Worm (Caenorhabditis elegans) whole organism, late embryonic: ENCODE measurements around the gene bckd-1A.

ENCODE experiments used
- C08G9.2 ChIP-seq: sonication (generic microtip); optimal IDR thresholded peaks from 2 replicates; lab custom pipeline; 2016; ENCODE audit warnings: mild to moderate bottlenecking, missing genetic modification characterization, moderate library complexity, missing compliant biosample characterization
- K02D7.2 ChIP-seq: sonication (generic microtip); optimal IDR thresholded peaks from 2 replicates; lab custom pipeline; 2017; ENCODE audit warnings: mild to moderate bottlenecking, missing genetic modification characterization, missing compliant biosample characterization
- Y22D7AL.16 ChIP-seq: sonication (generic microtip); optimal IDR thresholded peaks from 2 replicates; lab custom pipeline; 2016; ENCODE audit warnings: missing genetic modification characterization, missing compliant biosample characterization
- ama-1 ChIP-seq: fragments of 150-350 bp; optimal IDR thresholded peaks from 2 replicates; lab custom pipeline; 2014
- ceh-14 ChIP-seq: sonication (generic microtip); optimal IDR thresholded peaks from 2 replicates; lab custom pipeline; 2016; ENCODE audit warnings: missing genotype, missing genetic modification characterization, missing compliant biosample characterization
- ceh-18 ChIP-seq: sonication (generic microtip); optimal IDR thresholded peaks from 2 replicates; lab custom pipeline; 2016; ENCODE audit warnings: missing genetic modification characterization, missing compliant biosample characterization
- ceh-19 ChIP-seq: fragments of 200-800 bp; sonication (Bioruptor generic); optimal IDR thresholded peaks from 2 replicates; lab custom pipeline; 2018; ENCODE audit warnings: mild to moderate bottlenecking, missing genetic modification characterization, missing compliant biosample characterization
- ceh-2 ChIP-seq: sonication (generic microtip); optimal IDR thresholded peaks from 2 replicates; lab custom pipeline; 2016; ENCODE audit warnings: missing genotype, missing genetic modification characterization, missing compliant biosample characterization
- ceh-22 ChIP-seq: sonication (generic microtip); optimal IDR thresholded peaks from 2 replicates; lab custom pipeline; 2017; ENCODE audit warnings: missing biosample characterization, missing genetic modification characterization
- ceh-24 ChIP-seq: sonication (generic microtip); optimal IDR thresholded peaks from 2 replicates; lab custom pipeline; 2016; ENCODE audit warnings: mild to moderate bottlenecking, missing genetic modification characterization, missing compliant biosample characterization
- ceh-31 ChIP-seq: sonication (generic microtip); optimal IDR thresholded peaks from 2 replicates; lab custom pipeline; 2016; ENCODE audit warnings: missing genetic modification characterization, missing compliant biosample characterization
- ceh-34 ChIP-seq: sonication (generic microtip); optimal IDR thresholded peaks from 2 replicates; lab custom pipeline; 2016; ENCODE audit warnings: mild to moderate bottlenecking, missing genetic modification characterization, missing compliant biosample characterization
- ceh-48 ChIP-seq: sonication (generic microtip); optimal IDR thresholded peaks from 2 replicates; lab custom pipeline; 2016; ENCODE audit warnings: missing genetic modification characterization, inconsistent platforms, missing compliant biosample characterization
- dmd-4 ChIP-seq: sonication (generic microtip); optimal IDR thresholded peaks from 2 replicates; lab custom pipeline; 2016; ENCODE audit warnings: borderline replicate concordance, missing genetic modification characterization, missing compliant biosample characterization
- dve-1 ChIP-seq: sonication (generic microtip); optimal IDR thresholded peaks from 2 replicates; lab custom pipeline; 2017; ENCODE audit warnings: antibody characterized with exemption, mild to moderate bottlenecking, missing genetic modification characterization, missing compliant biosample characterization
- ets-4 ChIP-seq: sonication (generic microtip); optimal IDR thresholded peaks from 2 replicates; lab custom pipeline; 2016; ENCODE audit warnings: missing genetic modification characterization, missing compliant biosample characterization
- fax-1 ChIP-seq: sonication (generic microtip); optimal IDR thresholded peaks from 2 replicates; lab custom pipeline; 2016; ENCODE audit warnings: missing genotype, missing genetic modification characterization, missing compliant biosample characterization
- fkh-6 ChIP-seq: sonication (generic microtip); optimal IDR thresholded peaks from 2 replicates; lab custom pipeline; 2016; ENCODE audit warnings: missing genetic modification characterization, missing compliant biosample characterization
- gmeb-2 ChIP-seq: sonication (generic microtip); optimal IDR thresholded peaks from 2 replicates; lab custom pipeline; 2016; ENCODE audit warnings: missing genetic modification characterization, inconsistent platforms, missing compliant biosample characterization
- hlh-15 ChIP-seq: sonication (generic microtip); optimal IDR thresholded peaks from 2 replicates; lab custom pipeline; 2016; ENCODE audit warnings: missing genetic modification characterization, missing compliant biosample characterization
- hlh-30 ChIP-seq: sonication (generic microtip); optimal IDR thresholded peaks from 2 replicates; lab custom pipeline; 2017; ENCODE audit warnings: antibody characterized with exemption, missing genetic modification characterization, missing compliant biosample characterization; ENCODE audit not compliant: insufficient read depth
- hlh-6 ChIP-seq: sonication (generic microtip); optimal IDR thresholded peaks from 2 replicates; lab custom pipeline; 2016; ENCODE audit warnings: missing genotype, missing genetic modification characterization, missing compliant biosample characterization
- lim-6 ChIP-seq: sonication (generic microtip); optimal IDR thresholded peaks from 2 replicates; lab custom pipeline; 2016; ENCODE audit warnings: missing genetic modification characterization, missing compliant biosample characterization
- madf-2 ChIP-seq: sonication (generic microtip); optimal IDR thresholded peaks from 2 replicates; lab custom pipeline; 2017; ENCODE audit warnings: missing genetic modification characterization, missing compliant biosample characterization
- nfya-1 ChIP-seq: sonication (generic microtip); optimal IDR thresholded peaks from 2 replicates; lab custom pipeline; 2017; ENCODE audit warnings: missing genetic modification characterization, mild to moderate bottlenecking, missing compliant biosample characterization, antibody characterized with exemption, moderate library complexity
- nhr-11 ChIP-seq: fragments of 150-350 bp; optimal IDR thresholded peaks from 2 replicates; lab custom pipeline; 2014; ENCODE audit warnings: missing biosample characterization, missing genetic modification characterization
- nhr-232 ChIP-seq: sonication (generic microtip); optimal IDR thresholded peaks from 2 replicates; lab custom pipeline; 2016; ENCODE audit warnings: missing genetic modification characterization, missing compliant biosample characterization
- npax-4 ChIP-seq: sonication (generic microtip); optimal IDR thresholded peaks from 2 replicates; lab custom pipeline; 2016; ENCODE audit warnings: missing genetic modification characterization, missing compliant biosample characterization
- odd-2 ChIP-seq: sonication (generic microtip); optimal IDR thresholded peaks from 2 replicates; lab custom pipeline; 2017; ENCODE audit warnings: antibody characterized with exemption, mild to moderate bottlenecking, missing genetic modification characterization, missing compliant biosample characterization
- pag-3 ChIP-seq: sonication (generic microtip); optimal IDR thresholded peaks from 2 replicates; lab custom pipeline; 2016; ENCODE audit warnings: missing compliant biosample characterization, missing genetic modification characterization, borderline replicate concordance
- pha-2 ChIP-seq: sonication (generic microtip); optimal IDR thresholded peaks from 2 replicates; lab custom pipeline; 2017; ENCODE audit warnings: mild to moderate bottlenecking, missing genetic modification characterization, missing compliant biosample characterization
- pha-4 ChIP-seq: fragments of 150-350 bp; optimal IDR thresholded peaks from 2 replicates; lab custom pipeline; 2018; ENCODE audit warnings: missing biosample characterization, missing genetic modification reagents, missing genetic modification characterization
- pqm-1 ChIP-seq: sonication (generic microtip); optimal IDR thresholded peaks from 2 replicates; lab custom pipeline; 2016; ENCODE audit warnings: missing genetic modification characterization, missing compliant biosample characterization
- ref-2 ChIP-seq: sonication (generic microtip); optimal IDR thresholded peaks from 2 replicates; lab custom pipeline; 2016; ENCODE audit warnings: missing genetic modification characterization, missing compliant biosample characterization
- rnt-1 ChIP-seq: sonication (generic microtip); optimal IDR thresholded peaks from 2 replicates; lab custom pipeline; 2016; ENCODE audit warnings: missing genetic modification characterization, missing compliant biosample characterization
- sdc-2 ChIP-seq: sonication (generic microtip); optimal IDR thresholded peaks from 2 replicates; lab custom pipeline; 2016; ENCODE audit warnings: missing genotype, missing genetic modification characterization, missing compliant biosample characterization
- sox-2 ChIP-seq: fragments of 200-800 bp; sonication (Bioruptor generic); IDR thresholded peaks from 2 replicates; pipeline ENCODE4 v1.3.6; 2022; ENCODE audit warnings: missing genetic modification reagents, missing genetic modification characterization, missing compliant biosample characterization
- sox-4 ChIP-seq: sonication (generic microtip); optimal IDR thresholded peaks from 2 replicates; lab custom pipeline; 2017; ENCODE audit warnings: mild to moderate bottlenecking, missing genetic modification characterization, inconsistent platforms, missing compliant biosample characterization
- tbx-7 ChIP-seq: sonication (generic microtip); optimal IDR thresholded peaks from 2 replicates; lab custom pipeline; 2016; ENCODE audit warnings: missing genotype, missing genetic modification characterization, missing compliant biosample characterization
- ttx-3 ChIP-seq: sonication (generic microtip); optimal IDR thresholded peaks from 2 replicates; lab custom pipeline; 2016; ENCODE audit warnings: missing genetic modification reagents, missing genetic modification characterization, missing compliant biosample characterization
- unc-42 ChIP-seq: sonication (generic microtip); optimal IDR thresholded peaks from 2 replicates; lab custom pipeline; 2016; ENCODE audit warnings: missing genotype, missing genetic modification characterization, missing compliant biosample characterization
- unc-55 ChIP-seq: sonication (generic microtip); optimal IDR thresholded peaks from 2 replicates; lab custom pipeline; 2017; ENCODE audit warnings: missing biosample characterization, missing genetic modification reagents, missing genetic modification characterization
- ztf-16 ChIP-seq: sonication (generic microtip); optimal IDR thresholded peaks from 2 replicates; lab custom pipeline; 2017; ENCODE audit warnings: missing genetic modification characterization, missing compliant biosample characterization

Gene bckd-1A

DNA sequence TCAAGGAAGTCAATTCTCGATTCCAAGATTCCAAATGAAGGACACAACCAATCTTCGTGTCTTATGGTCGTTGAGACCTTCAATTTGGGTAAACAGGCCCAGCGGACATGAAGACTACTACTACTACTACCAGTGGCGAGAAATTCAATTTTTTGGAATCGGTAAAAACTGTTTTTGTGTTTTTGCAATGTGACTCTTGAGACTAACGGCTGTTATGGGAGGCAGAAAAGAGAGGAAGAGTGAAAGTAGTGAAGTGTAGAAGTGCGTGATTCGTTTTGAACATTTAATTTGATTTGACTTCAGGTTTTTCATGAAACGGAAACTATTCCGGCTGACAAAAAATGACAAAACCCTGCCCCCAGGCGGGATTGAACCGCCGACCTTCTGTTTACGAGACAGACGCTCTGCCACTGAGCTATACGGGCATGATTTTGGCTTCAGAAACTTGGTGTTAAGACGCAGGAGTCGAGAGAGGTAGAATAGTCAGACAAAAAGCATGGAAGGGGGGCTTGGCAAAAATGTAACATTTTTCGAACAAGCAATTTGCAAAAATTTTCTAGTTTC lies 43.5 kb upstream of the bckd-1A start:
- TF ChIP-seq ceh-18 (tag; lab: Kevin White, UChicago) (peak; percentile 27), ceh-19 (no peak), odd-2 (tag; lab: Kevin White, UChicago) (no peak), ref-2 (no peak), ceh-24 (tag; lab: Kevin White, UChicago) (no peak), madf-2 (no peak), hlh-6 (tag; lab: Kevin White, UChicago) (peak; percentile 29)

DNA sequence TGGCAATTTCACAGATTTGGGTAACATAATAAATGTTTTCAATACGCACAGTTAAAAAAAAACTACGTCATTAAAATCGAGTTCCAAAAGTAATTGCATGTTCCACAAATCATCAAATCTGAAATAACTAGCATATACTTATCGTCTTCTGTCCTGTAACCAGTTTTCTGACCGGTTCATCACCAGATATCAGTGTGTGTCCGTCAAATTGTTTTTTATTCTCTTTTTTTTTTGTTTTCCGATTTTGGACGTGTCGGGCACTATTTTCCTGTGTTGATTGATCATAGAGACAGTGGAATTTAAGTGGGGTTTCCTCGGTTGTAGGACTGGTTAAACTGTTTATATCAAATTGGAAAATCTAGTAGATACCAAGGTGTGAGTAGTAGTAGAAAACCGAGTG lies 41.6 kb upstream of the bckd-1A start:
- TF ChIP-seq dve-1 (no peak), nhr-11 (tag; lab: Kevin White, UChicago) (no peak), hlh-30 (tag; lab: Kevin White, UChicago) (no peak), sox-4 (tag; lab: Kevin White, UChicago) (no peak), sox-2 (no peak), pha-2 (tag; lab: Kevin White, UChicago) (no peak), ceh-14 (no peak), sdc-2 (tag; lab: Kevin White, UChicago) (no peak), ceh-31 (tag; lab: Kevin White, UChicago) (no peak), fkh-6 (tag; lab: Kevin White, UChicago) (no peak), dmd-4 (no peak), ref-2 (no peak), ama-1 (lab: Kevin White, UChicago) (no peak), ceh-34 (tag; lab: Kevin White, UChicago) (no peak), ceh-22 (tag; lab: Kevin White, UChicago) (no peak), nhr-232 (no peak), ceh-24 (tag; lab: Kevin White, UChicago) (no peak), npax-4 (tag; lab: Kevin White, UChicago) (no peak), ceh-2 (tag; lab: Kevin White, UChicago) (no peak)

DNA sequence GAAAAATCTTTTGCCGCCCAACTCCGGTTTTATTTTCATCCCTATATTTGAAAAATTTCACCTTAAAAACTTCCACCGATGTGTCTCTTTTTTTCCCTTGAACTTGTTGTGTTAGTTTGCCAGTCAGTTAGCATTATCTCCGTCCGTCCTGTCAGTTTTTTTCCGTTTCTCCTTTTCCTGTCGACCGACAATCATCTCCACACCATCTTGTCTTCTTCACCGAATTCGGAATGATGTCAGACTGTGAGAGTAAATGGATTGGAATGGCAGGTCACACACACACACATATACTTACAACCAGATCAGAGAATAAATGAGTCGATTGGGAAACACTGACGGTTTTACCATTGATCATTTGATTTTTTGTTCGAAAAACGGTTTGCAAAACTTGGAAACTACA lies 39.6 kb upstream of the bckd-1A start:
- TF ChIP-seq ets-4 (tag; lab: Kevin White, UChicago) (no peak), ceh-48 (tag; lab: Kevin White, UChicago) (no peak), nfya-1 (no peak), pha-2 (tag; lab: Kevin White, UChicago) (no peak)

DNA sequence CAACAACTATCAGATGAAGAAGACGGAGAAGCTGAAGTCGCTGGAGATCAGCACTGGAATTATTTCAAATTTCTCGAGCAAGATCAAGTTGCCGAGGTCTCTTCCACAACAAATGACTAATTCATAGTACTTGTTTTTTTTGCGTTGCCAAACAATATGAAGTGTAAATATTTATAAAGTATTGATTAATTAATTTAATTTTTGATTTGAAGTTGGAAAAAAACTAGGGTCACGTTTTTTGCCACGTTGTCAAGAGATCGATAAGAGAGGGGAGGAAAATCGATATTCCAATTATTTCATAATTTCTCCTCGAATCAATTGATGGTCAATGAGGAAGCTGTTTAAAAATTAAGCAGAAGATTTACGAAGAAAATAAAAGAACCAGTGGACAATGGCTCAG lies 32.9 kb upstream of the bckd-1A start, which contains the start of gene snf-7:
Gene snf-7 (plus strand): TSS at position 301 of the 400 bp plus-strand sequence.
- TF ChIP-seq pqm-1 (tag; lab: Kevin White, UChicago) (no peak), hlh-15 (no peak), gmeb-2 (tag; lab: Kevin White, UChicago) (no peak), odd-2 (tag; lab: Kevin White, UChicago) (no peak), hlh-30 (tag; lab: Kevin White, UChicago) (no peak), ceh-19 (no peak)

DNA sequence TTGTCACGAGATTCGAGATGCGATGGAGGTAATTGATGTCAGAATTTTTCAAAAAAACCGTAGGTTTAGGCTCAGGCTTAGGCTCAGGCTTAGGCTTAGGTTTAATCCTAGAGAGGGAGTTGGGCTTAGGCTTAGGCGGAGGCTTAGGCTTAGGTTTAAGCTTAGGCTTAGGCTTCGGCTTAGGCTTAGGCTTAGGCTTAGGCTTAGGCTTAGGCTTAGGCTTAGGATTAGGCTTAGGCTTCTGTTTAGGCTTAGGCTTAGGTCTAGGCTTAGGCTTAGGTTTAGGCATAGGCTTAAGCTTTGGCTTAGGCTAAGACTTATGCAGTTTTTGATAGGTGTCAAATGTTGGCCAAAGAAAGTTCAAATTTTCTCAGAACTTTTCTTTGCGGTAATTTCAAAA lies 32.0 kb upstream of the bckd-1A start:
- peak; percentile 10 for TF ChIP-seq K02D7.2 (tag; lab: Kevin White, UChicago)
- no peak for TF ChIP-seq dmd-4
- TF ChIP-seq dve-1: peak; percentile 88

DNA sequence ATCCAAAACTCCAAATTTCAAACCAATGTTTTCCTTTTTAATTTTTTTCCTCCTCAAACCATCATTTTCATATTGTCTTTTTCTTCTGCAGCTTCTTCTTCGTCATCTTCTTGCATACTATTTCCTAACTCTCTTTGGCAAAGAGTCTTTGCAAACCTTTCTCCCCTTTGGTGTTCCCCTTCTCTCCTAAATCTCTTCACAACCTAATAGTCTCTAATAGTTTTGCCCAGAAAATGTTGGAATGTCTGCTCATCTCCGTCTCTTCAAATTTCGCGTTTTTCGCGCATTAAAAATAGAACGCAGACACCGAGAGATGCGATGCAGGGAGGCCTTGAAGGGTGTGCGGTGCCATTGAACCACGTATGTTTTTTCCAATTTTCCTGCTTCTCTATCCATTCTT lies 29.8 kb upstream of the bckd-1A start, which contains the start of gene ZK1010.10:
Gene ZK1010.10 (plus strand): TSS at position 286 of the 400 bp plus-strand sequence.
- TF ChIP-seq ceh-24 (tag; lab: Kevin White, UChicago) (no peak), C08G9.2 (tag; lab: Kevin White, UChicago) (no peak), unc-42 (tag; lab: Kevin White, UChicago) (peak; percentile 59), hlh-15 (no peak), ceh-31 (tag; lab: Kevin White, UChicago) (peak; percentile 75), pha-4 (tag; lab: Kevin White, UChicago) (no peak), nfya-1 (peak; percentile 65), unc-55 (GFP tag; lab: Kevin White, UChicago) (peak; percentile 51), Y22D7AL.16 (tag; lab: Kevin White, UChicago) (no peak), rnt-1 (tag; lab: Kevin White, UChicago) (no peak), pag-3 (tag; lab: Kevin White, UChicago) (no peak), ceh-18 (tag; lab: Kevin White, UChicago) (peak; percentile 23), ttx-3 (tag; lab: Kevin White, UChicago) (no peak), fax-1 (tag; lab: Kevin White, UChicago) (no peak), ztf-16 (tag; lab: Kevin White, UChicago) (no peak), hlh-30 (tag; lab: Kevin White, UChicago) (no peak), dmd-4 (no peak), madf-2 (no peak), lim-6 (tag; lab: Kevin White, UChicago) (no peak), tbx-7 (tag; lab: Kevin White, UChicago) (no peak)
